Comparison of ENCODE assay signal across 5 fruit fly cellular contexts in the genomic region with DNA sequence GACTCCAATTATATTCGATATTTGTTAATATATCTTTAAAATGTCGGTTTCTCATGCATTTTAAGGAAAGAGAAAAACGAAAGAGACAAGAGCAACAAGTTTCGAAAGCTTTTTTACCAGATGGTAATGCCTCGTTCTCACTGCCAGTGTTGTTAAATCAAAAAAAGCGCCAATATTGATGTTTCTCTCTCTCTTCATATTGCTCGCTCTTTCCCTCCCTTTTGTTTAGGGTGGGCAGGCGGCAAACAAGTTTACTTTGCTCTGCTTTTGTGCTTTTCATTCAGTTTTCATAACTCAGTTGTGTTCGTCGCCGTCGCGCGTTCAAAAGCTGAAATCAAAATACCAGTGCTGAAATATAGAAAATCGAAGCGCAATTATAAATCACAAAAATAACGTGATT.
TF ChIP-seq lines count a peak whose summit lies in the region.

No protein-coding gene starts in this region.

- peak; percentile 35 for TF ChIP-seq CTCF in whole organism, embryonic (GFP tag; optimal IDR thresholded peaks at IDR 0.05; lab: Kevin White, UChicago)

TF ChIP-seq in whole organism, adult, 20 proteins besides CTCF, POLR2A, EP300 and RAD21 (continues in another document):
- TF ChIP-seq CG11617 (GFP tag; optimal IDR thresholded peaks at IDR 0.05; lab: Kevin White, UChicago) (peak; percentile 47), cnc (optimal IDR thresholded peaks at IDR 0.05; lab: Kevin White, UChicago) (no peak), Mnt (GFP tag; optimal IDR thresholded peaks at IDR 0.05; lab: Kevin White, UChicago) (peak; percentile 72), CG7045 (GFP tag; optimal IDR thresholded peaks at IDR 0.05; lab: Kevin White, UChicago) (peak; percentile 68), CG1620 (GFP tag; optimal IDR thresholded peaks at IDR 0.05; lab: Kevin White, UChicago) (peak; percentile 20), kay (GFP tag; lab: Kevin White, UChicago; ENCODE audit: borderline replicate concordance) (peak; percentile 91), Hr96 (GFP tag; optimal IDR thresholded peaks at IDR 0.05; lab: Kevin White, UChicago) (peak; percentile 63), CG14711 (tag; optimal IDR thresholded peaks at IDR 0.05; lab: Kevin White, UChicago) (peak; percentile 63), Clk (GFP tag; optimal IDR thresholded peaks at IDR 0.05; lab: Kevin White, UChicago) (peak; percentile 24), CG12768 (GFP tag; optimal IDR thresholded peaks at IDR 0.05; lab: Kevin White, UChicago) (peak; percentile 75), pad (GFP tag; optimal IDR thresholded peaks at IDR 0.05; lab: Kevin White, UChicago) (peak; percentile 60), bab1 (GFP tag; optimal IDR thresholded peaks at IDR 0.05; lab: Kevin White, UChicago) (no peak), cic (GFP tag; optimal IDR thresholded peaks at IDR 0.05; lab: Kevin White, UChicago) (peak; percentile 80), toe (GFP tag; optimal IDR thresholded peaks at IDR 0.05; lab: Kevin White, UChicago) (no peak), tj (GFP tag; optimal IDR thresholded peaks at IDR 0.05; lab: Kevin White, UChicago) (peak; percentile 22), Crg-1 (GFP tag; optimal IDR thresholded peaks at IDR 0.05; lab: Kevin White, UChicago) (peak; percentile 87), ovo (GFP tag; optimal IDR thresholded peaks at IDR 0.05; lab: Kevin White, UChicago) (peak; percentile 31)

TF ChIP-seq in whole organism, embryonic, 481 proteins besides CTCF, POLR2A, EP300 and RAD21 (continues in another document):
- TF ChIP-seq Sox102F (GFP tag; optimal IDR thresholded peaks at IDR 0.05; lab: Kevin White, UChicago) (no peak), CG10209 (GFP tag; optimal IDR thresholded peaks at IDR 0.05; lab: Kevin White, UChicago) (peak; percentile 29), nau (GFP tag; optimal IDR thresholded peaks at IDR 0.05; lab: Kevin White, UChicago) (peak; percentile 69), Deaf1 (tag; optimal IDR thresholded peaks at IDR 0.05; lab: Kevin White, UChicago) (peak; percentile 52), CG1647 (GFP tag; optimal IDR thresholded peaks at IDR 0.05; lab: Kevin White, UChicago) (no peak), CG18476 (GFP tag; optimal IDR thresholded peaks at IDR 0.05; lab: Kevin White, UChicago) (no peak), CG6854 (GFP tag; optimal IDR thresholded peaks at IDR 0.05; lab: Kevin White, UChicago) (peak; percentile 61), CG15479 (GFP tag; optimal IDR thresholded peaks at IDR 0.05; lab: Kevin White, UChicago) (no peak), CG2199 (GFP tag; IDR thresholded peaks at IDR 0.05; lab: Robert Waterston, UW) (peak; percentile 86), CG17361 (GFP tag; IDR thresholded peaks at IDR 0.05; lab: Robert Waterston, UW) (no peak), Hsf (GFP tag; optimal IDR thresholded peaks at IDR 0.05; lab: Kevin White, UChicago) (peak; percentile 26), CrebB (tag; optimal IDR thresholded peaks at IDR 0.05; lab: Kevin White, UChicago) (peak; percentile 55), CG18619 (GFP tag; optimal IDR thresholded peaks at IDR 0.05; lab: Kevin White, UChicago) (peak; percentile 45), pfk (GFP tag; optimal IDR thresholded peaks at IDR 0.05; lab: Kevin White, UChicago) (peak; percentile 53), CG9215 (GFP tag; IDR thresholded peaks at IDR 0.05; lab: Robert Waterston, UW) (peak; percentile 95), CG7928 (GFP tag; optimal IDR thresholded peaks at IDR 0.05; lab: Kevin White, UChicago) (no peak), HmgZ (tag; optimal IDR thresholded peaks at IDR 0.05; lab: Kevin White, UChicago) (peak; percentile 61), BEAF-32 (GFP tag; optimal IDR thresholded peaks at IDR 0.05; lab: Kevin White, UChicago) (no peak)

TF ChIP-seq in whole organism, prepupa, 60 proteins besides CTCF, POLR2A, EP300 and RAD21 (continues in another document):
- peak; percentile 32 for TF ChIP-seq achi (GFP tag; optimal IDR thresholded peaks at IDR 0.05; lab: Kevin White, UChicago)
- peak; percentile 58 for TF ChIP-seq esn (GFP tag; optimal IDR thresholded peaks at IDR 0.05; lab: Kevin White, UChicago)
- TF ChIP-seq net (GFP tag; optimal IDR thresholded peaks at IDR 0.05; lab: Kevin White, UChicago) = peak; percentile 62
- TF ChIP-seq Sox14 (GFP tag; optimal IDR thresholded peaks at IDR 0.05; lab: Kevin White, UChicago) = peak; percentile 48
- peak; percentile 44 for TF ChIP-seq CG7368 (GFP tag; optimal IDR thresholded peaks at IDR 0.05; lab: Kevin White, UChicago)
- TF ChIP-seq ss (GFP tag; optimal IDR thresholded peaks at IDR 0.05; lab: Kevin White, UChicago) = peak in 1 of 2 experiments; percentile 58
- TF ChIP-seq CG11294 (GFP tag; IDR thresholded peaks at IDR 0.05; lab: Robert Waterston, UW) = no peak
- peak; percentile 85 for TF ChIP-seq Sox102F (GFP tag; optimal IDR thresholded peaks at IDR 0.05; lab: Kevin White, UChicago)
- TF ChIP-seq Eip75B (GFP tag; optimal IDR thresholded peaks at IDR 0.05; lab: Kevin White, UChicago) = peak; percentile 41
- TF ChIP-seq CG6792 (GFP tag; optimal IDR thresholded peaks at IDR 0.05; lab: Kevin White, UChicago) = peak; percentile 38
- peak; percentile 84 for TF ChIP-seq Eip78C (GFP tag; lab: Kevin White, UChicago)
- no peak for TF ChIP-seq acj6 (GFP tag; optimal IDR thresholded peaks at IDR 0.05; lab: Kevin White, UChicago)
- peak; percentile 88 for TF ChIP-seq fkh (GFP tag; optimal IDR thresholded peaks at IDR 0.05; lab: Kevin White, UChicago)
- TF ChIP-seq dsx (GFP tag; optimal IDR thresholded peaks at IDR 0.05; lab: Kevin White, UChicago; ENCODE audit: poor library complexity, severe bottlenecking) = peak; percentile 43
- TF ChIP-seq CG8319 (GFP tag; optimal IDR thresholded peaks at IDR 0.05; lab: Kevin White, UChicago) = peak; percentile 8
- TF ChIP-seq CG34406 (GFP tag; optimal IDR thresholded peaks at IDR 0.05; lab: Kevin White, UChicago) = peak; percentile 19
- peak; percentile 49; the same call in 1 of the 3 replicates for TF ChIP-seq CG8119 (GFP tag; IDR thresholded peaks at IDR 0.05; lab: Robert Waterston, UW)
- TF ChIP-seq OdsH (GFP tag; optimal IDR thresholded peaks at IDR 0.05; lab: Kevin White, UChicago) = peak; percentile 8

TF ChIP-seq in whole organism, pupa, 21 proteins besides CTCF, POLR2A, EP300 and RAD21 (continues in another document):
- TF ChIP-seq EcR (GFP tag; optimal IDR thresholded peaks at IDR 0.05; lab: Kevin White, UChicago) (peak; percentile 28), CG17806 (tag; optimal IDR thresholded peaks at IDR 0.05; lab: Kevin White, UChicago) (no peak), CG14655 (GFP tag; optimal IDR thresholded peaks at IDR 0.05; lab: Kevin White, UChicago) (no peak), Ets98B (GFP tag; IDR thresholded peaks at IDR 0.05; lab: Robert Waterston, UW) (peak; percentile 74; the same call in 1 of the 2 replicates), CG10348 (GFP tag; IDR thresholded peaks at IDR 0.05; lab: Robert Waterston, UW) (no peak), CG12605 (GFP tag; IDR thresholded peaks at IDR 0.05; lab: Robert Waterston, UW) (peak; percentile 72), Pif1B (GFP tag; optimal IDR thresholded peaks at IDR 0.05; lab: Kevin White, UChicago) (peak; percentile 66), rn (GFP tag; IDR thresholded peaks at IDR 0.05; lab: Robert Waterston, UW) (no peak), Snoo (tag; optimal IDR thresholded peaks at IDR 0.05; lab: Kevin White, UChicago) (peak; percentile 59), CG8301 (tag; optimal IDR thresholded peaks at IDR 0.05; lab: Kevin White, UChicago) (peak; percentile 11), gl (tag; optimal IDR thresholded peaks at IDR 0.05; lab: Kevin White, UChicago) (no peak), CG34367 (tag; optimal IDR thresholded peaks at IDR 0.05; lab: Kevin White, UChicago) (peak; percentile 14), CG13204 (GFP tag; optimal IDR thresholded peaks at IDR 0.05; lab: Kevin White, UChicago) (no peak), CG9948 (tag; optimal IDR thresholded peaks at IDR 0.05; lab: Kevin White, UChicago) (no peak), CG8159 (tag; optimal IDR thresholded peaks at IDR 0.05; lab: Kevin White, UChicago) (peak; percentile 49), CG4496 (GFP tag; IDR thresholded peaks at IDR 0.05; lab: Robert Waterston, UW) (peak; percentile 49; the same call in 1 of the 3 replicates), Pif1A (GFP tag; optimal IDR thresholded peaks at IDR 0.05; lab: Kevin White, UChicago) (peak; percentile 75), fd96Ca (GFP tag; IDR thresholded peaks at IDR 0.05; lab: Robert Waterston, UW) (no peak), CG15710 (tag; optimal IDR thresholded peaks at IDR 0.05; lab: Kevin White, UChicago) (peak; percentile 2), D1 (tag; optimal IDR thresholded peaks at IDR 0.05; lab: Kevin White, UChicago) (no peak)

TF ChIP-seq in whole organism, wandering third instar larva, 38 proteins besides CTCF, POLR2A, EP300 and RAD21 (continues in another document):
- no peak for TF ChIP-seq sv (GFP tag; optimal IDR thresholded peaks at IDR 0.05; lab: Kevin White, UChicago)
- no peak for TF ChIP-seq dmrt93B (GFP tag; optimal IDR thresholded peaks at IDR 0.05; lab: Kevin White, UChicago)
- TF ChIP-seq Dfd (GFP tag; optimal IDR thresholded peaks at IDR 0.05; lab: Kevin White, UChicago) = no peak
- peak; percentile 87 for TF ChIP-seq Dif (GFP tag; optimal IDR thresholded peaks at IDR 0.05; lab: Kevin White, UChicago; ENCODE audit: partially characterized antibody)
- peak; percentile 79 for TF ChIP-seq br (GFP tag; optimal IDR thresholded peaks at IDR 0.05; lab: Kevin White, UChicago)
- peak; percentile 17 for TF ChIP-seq HLH106 (tag; optimal IDR thresholded peaks at IDR 0.05; lab: Kevin White, UChicago)
- TF ChIP-seq pan (optimal IDR thresholded peaks at IDR 0.05; lab: Kevin White, UChicago) = no peak
- TF ChIP-seq h (GFP tag; optimal IDR thresholded peaks at IDR 0.05; lab: Kevin White, UChicago) = peak; percentile 78
- no peak for TF ChIP-seq Mio (GFP tag; optimal IDR thresholded peaks at IDR 0.05; lab: Kevin White, UChicago)
- TF ChIP-seq Hr78 (GFP tag; optimal IDR thresholded peaks at IDR 0.05; lab: Kevin White, UChicago) = no peak
- TF ChIP-seq Jra (GFP tag; optimal IDR thresholded peaks at IDR 0.05; lab: Kevin White, UChicago) = peak; percentile 53
- TF ChIP-seq dl (GFP tag; optimal IDR thresholded peaks at IDR 0.05; lab: Kevin White, UChicago; ENCODE audit: insufficient read depth in 1 of 2, partially characterized antibody in 2 of 2) = peak; percentile 28 to 76
- TF ChIP-seq CG32264 (GFP tag; optimal IDR thresholded peaks at IDR 0.05; lab: Kevin White, UChicago) = peak; percentile 60
- TF ChIP-seq usp (GFP tag; optimal IDR thresholded peaks at IDR 0.05; lab: Kevin White, UChicago) = no peak
- TF ChIP-seq foxo (GFP tag; optimal IDR thresholded peaks at IDR 0.05; lab: Kevin White, UChicago) = peak; percentile 57 to 70
- TF ChIP-seq fru (GFP tag; optimal IDR thresholded peaks at IDR 0.05; lab: Kevin White, UChicago) = peak; percentile 49
- peak; percentile 32 for TF ChIP-seq woc (GFP tag; optimal IDR thresholded peaks at IDR 0.05; lab: Kevin White, UChicago)
- TF ChIP-seq ey (GFP tag; optimal IDR thresholded peaks at IDR 0.05; lab: Kevin White, UChicago) = peak; percentile 32
- no peak for TF ChIP-seq CrebA (GFP tag; optimal IDR thresholded peaks at IDR 0.05; lab: Kevin White, UChicago; ENCODE audit: borderline replicate concordance)
- peak; percentile 63 for TF ChIP-seq Sp1 (GFP tag; optimal IDR thresholded peaks at IDR 0.05; lab: Kevin White, UChicago)
- no peak for TF ChIP-seq GATAd (GFP tag; optimal IDR thresholded peaks at IDR 0.05; lab: Kevin White, UChicago)
